Fruit fly (Drosophila melanogaster): ENCODE measurements around the gene CG3706.

The CG3706 gene

DNA sequence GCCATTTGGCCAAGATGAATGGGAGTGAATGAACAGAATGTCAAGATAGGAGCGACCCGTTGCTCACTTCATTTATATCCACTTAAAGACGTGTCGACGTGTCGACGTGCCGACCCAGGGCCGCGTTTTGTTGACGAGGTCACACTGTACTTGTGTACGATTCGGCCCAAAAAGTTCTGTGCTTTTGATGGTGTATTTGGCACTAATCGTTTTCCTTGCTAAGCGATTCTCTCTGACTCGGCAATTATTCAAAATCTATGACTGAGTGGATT is 15.9 kb upstream of the CG3706 start (continued):
- TF ChIP-seq CG10431 (GFP tag; optimal IDR thresholded peaks at IDR 0.05) (no peak), CG12942 (GFP tag; optimal IDR thresholded peaks at IDR 0.05) (no peak), Ada2b (GFP tag; IDR thresholded peaks at IDR 0.05) (peak; percentile 22; the same call in 1 of the 2 replicates), ken (GFP tag; IDR thresholded peaks at IDR 0.05) (0 out of 3 replicates have a peak, but pooled peaks have one; percentile 11), CTCF (GFP tag; optimal IDR thresholded peaks at IDR 0.05) (no peak), BEAF-32 (GFP tag; optimal IDR thresholded peaks at IDR 0.05) (no peak), wdn (GFP tag; IDR thresholded peaks at IDR 0.05) (no peak; the same call in 1 of the 2 replicates), sima (GFP tag; optimal IDR thresholded peaks at IDR 0.05) (no peak), sd (tag; optimal IDR thresholded peaks at IDR 0.05) (no peak), crp (GFP tag; optimal IDR thresholded peaks at IDR 0.05) (no peak), CG12071 (GFP tag; optimal IDR thresholded peaks at IDR 0.05) (peak; percentile 12), Sry-β (GFP tag; optimal IDR thresholded peaks at IDR 0.05) (no peak), CG32532 (GFP tag; IDR thresholded peaks at IDR 0.05) (peak; percentile 63), CG13123 (GFP tag; optimal IDR thresholded peaks at IDR 0.05) (no peak), en (GFP tag; optimal IDR thresholded peaks at IDR 0.05) (no peak), CG2889 (GFP tag; IDR thresholded peaks at IDR 0.05) (0 out of 3 replicates have a peak, but pooled peaks have one; percentile 32), shn (GFP tag; optimal IDR thresholded peaks at IDR 0.05) (no peak), Tbp (GFP tag; optimal IDR thresholded peaks at IDR 0.05) (no peak), CG8290 (GFP tag; optimal IDR thresholded peaks at IDR 0.05) (no peak), CG8290 (tag; optimal IDR thresholded peaks at IDR 0.05) (peak in 1 of 2 experiments; percentile 74), CG15514 (GFP tag; optimal IDR thresholded peaks at IDR 0.05) (peak; percentile 27), CG6689 (GFP tag; IDR thresholded peaks at IDR 0.05) (no peak), ash1 (GFP tag; optimal IDR thresholded peaks at IDR 0.05) (no peak), CG12299 (tag; optimal IDR thresholded peaks at IDR 0.05) (no peak), gcm2 (GFP tag; optimal IDR thresholded peaks at IDR 0.05) (no peak), cwo (GFP tag; optimal IDR thresholded peaks at IDR 0.05) (no peak), Ets97D (GFP tag; optimal IDR thresholded peaks at IDR 0.05) (no peak), Bteb2 (GFP tag; optimal IDR thresholded peaks at IDR 0.05) (no peak), gro (GFP tag; optimal IDR thresholded peaks at IDR 0.05) (peak; percentile 2), CG30403 (GFP tag; optimal IDR thresholded peaks at IDR 0.05) (no peak), nau (GFP tag; optimal IDR thresholded peaks at IDR 0.05) (no peak), CG34376 (GFP tag; optimal IDR thresholded peaks at IDR 0.05) (no peak), gce (GFP tag; IDR thresholded peaks at IDR 0.05) (no peak), CG5953 (GFP tag; IDR thresholded peaks at IDR 0.05) (no peak), CG34422 (GFP tag; IDR thresholded peaks at IDR 0.05) (no peak), mam (GFP tag; optimal IDR thresholded peaks at IDR 0.05) (peak; percentile 43), CG10366 (GFP tag; IDR thresholded peaks at IDR 0.05) (no peak), tna (GFP tag; IDR thresholded peaks at IDR 0.05; ENCODE audit: partially characterized antibody) (no peak), E2f2 (GFP tag; IDR thresholded peaks at IDR 0.05) (no peak), CG8924 (tag; optimal IDR thresholded peaks at IDR 0.05) (no peak), Rfx (GFP tag; IDR thresholded peaks at IDR 0.05) (peak; percentile 76), CG6175 (GFP tag; IDR thresholded peaks at IDR 0.05) (no peak), br (optimal IDR thresholded peaks at IDR 0.05) (no peak), Adf1 (GFP tag; IDR thresholded peaks at IDR 0.05) (0 out of 2 replicates have a peak, but pooled peaks have one; percentile 5), gsb-n (tag; optimal IDR thresholded peaks at IDR 0.05) (no peak), CG9817 (tag; optimal IDR thresholded peaks at IDR 0.05) (peak; percentile 18), ac (GFP tag; optimal IDR thresholded peaks at IDR 0.05) (no peak), Chrac-16 (GFP tag; optimal IDR thresholded peaks at IDR 0.05) (no peak), crol (GFP tag; IDR thresholded peaks at IDR 0.05) (no peak), NfI (GFP tag; optimal IDR thresholded peaks at IDR 0.05) (no peak), CG17328 (GFP tag; IDR thresholded peaks at IDR 0.05) (no peak), Nf-YC (tag; optimal IDR thresholded peaks at IDR 0.05) (no peak), dm (GFP tag; optimal IDR thresholded peaks at IDR 0.05) (no peak), fd102C (GFP tag; optimal IDR thresholded peaks at IDR 0.05) (no peak)

All from whole organism, embryonic.